Fruit fly (Drosophila melanogaster): Measurements from ENCODE around the gene CG6696.

Gene CG6696

dm6 chrX:18657012-18657411, 4.9 kb downstream of the CG6696 start, which contains the start of gene CG6659 (continued):
- no peak for TF ChIP-seq Deaf1 (tag; optimal IDR thresholded peaks at IDR 0.05)
- no peak for TF ChIP-seq CG6254 (GFP tag; optimal IDR thresholded peaks at IDR 0.05)
- TF ChIP-seq CG15011 (GFP tag; optimal IDR thresholded peaks at IDR 0.05): no peak
- no peak for TF ChIP-seq CkIIα-i1 (GFP tag; IDR thresholded peaks at IDR 0.05)
- peak; percentile 20; the same call in 1 of the 3 replicates for TF ChIP-seq ci (GFP tag; IDR thresholded peaks at IDR 0.05)
- TF ChIP-seq jigr1 (GFP tag; IDR thresholded peaks at IDR 0.05): no peak
- TF ChIP-seq Elba2 (GFP tag; optimal IDR thresholded peaks at IDR 0.05): peak; percentile 16
- no peak for TF ChIP-seq ftz-f1 (GFP tag; optimal IDR thresholded peaks at IDR 0.05)
- no peak for TF ChIP-seq CG31365 (tag; optimal IDR thresholded peaks at IDR 0.05)
- TF ChIP-seq lola (GFP tag; optimal IDR thresholded peaks at IDR 0.05): no peak
- no peak for TF ChIP-seq bsh (GFP tag; optimal IDR thresholded peaks at IDR 0.05)
- no peak for TF ChIP-seq CG9797 (GFP tag; optimal IDR thresholded peaks at IDR 0.05)
- no peak for TF ChIP-seq CG7839 (tag; optimal IDR thresholded peaks at IDR 0.05)
- TF ChIP-seq CG10959 (GFP tag; IDR thresholded peaks at IDR 0.05): no peak
- no peak for TF ChIP-seq YL-1 (GFP tag; optimal IDR thresholded peaks at IDR 0.05)
- TF ChIP-seq CG6854 (GFP tag; optimal IDR thresholded peaks at IDR 0.05): no peak
- no peak for TF ChIP-seq CG11695 (GFP tag; IDR thresholded peaks at IDR 0.05)
- peak; percentile 53 for TF ChIP-seq Med (GFP tag)
- TF ChIP-seq Eip74EF (GFP tag; optimal IDR thresholded peaks at IDR 0.05): no peak
- TF ChIP-seq aop (GFP tag; IDR thresholded peaks at IDR 0.05): no peak
- TF ChIP-seq slou (GFP tag; optimal IDR thresholded peaks at IDR 0.05): no peak
- TF ChIP-seq CG30020 (tag; optimal IDR thresholded peaks at IDR 0.05): no peak
- no peak for TF ChIP-seq CG12155 (GFP tag; optimal IDR thresholded peaks at IDR 0.05)
- TF ChIP-seq CG7556 (GFP tag; optimal IDR thresholded peaks at IDR 0.05): no peak
- TF ChIP-seq cas (GFP tag; IDR thresholded peaks at IDR 0.05): no peak
- no peak for TF ChIP-seq usp (GFP tag; optimal IDR thresholded peaks at IDR 0.05)
- no peak for TF ChIP-seq Gsc (GFP tag; IDR thresholded peaks at IDR 0.05)
- no peak for TF ChIP-seq chif (GFP tag; optimal IDR thresholded peaks at IDR 0.05)
- no peak for TF ChIP-seq zfh2 (GFP tag; optimal IDR thresholded peaks at IDR 0.05)
- no peak for TF ChIP-seq CG7963 (GFP tag; IDR thresholded peaks at IDR 0.05; ENCODE audit: partially characterized antibody)
- no peak for TF ChIP-seq dysf (GFP tag; IDR thresholded peaks at IDR 0.05)
- peak; percentile 55 for TF ChIP-seq MESR4 (GFP tag; optimal IDR thresholded peaks at IDR 0.05)
- TF ChIP-seq CG12659 (GFP tag; optimal IDR thresholded peaks at IDR 0.05): no peak
- no peak for TF ChIP-seq HLH54F (GFP tag; optimal IDR thresholded peaks at IDR 0.05)
- TF ChIP-seq B-H1 (GFP tag; IDR thresholded peaks at IDR 0.05): no peak
- TF ChIP-seq CG13287 (GFP tag; IDR thresholded peaks at IDR 0.05; ENCODE audit: partially characterized antibody): peak; percentile 15
- no peak for TF ChIP-seq Ptx1 (GFP tag; IDR thresholded peaks at IDR 0.05)
- TF ChIP-seq CG18764 (GFP tag; optimal IDR thresholded peaks at IDR 0.05): no peak
- TF ChIP-seq jumu (GFP tag; optimal IDR thresholded peaks at IDR 0.05): no peak
- peak; percentile 47 for TF ChIP-seq BEAF-32 (GFP tag; optimal IDR thresholded peaks at IDR 0.05)
- no peak for TF ChIP-seq Sox100B (GFP tag; optimal IDR thresholded peaks at IDR 0.05)
- peak; percentile 87 for TF ChIP-seq row (GFP tag; IDR thresholded peaks at IDR 0.05)
- TF ChIP-seq Side (GFP tag; optimal IDR thresholded peaks at IDR 0.05): no peak
- no peak for TF ChIP-seq Kr (GFP tag; optimal IDR thresholded peaks at IDR 0.05)
- no peak for TF ChIP-seq stc (GFP tag; IDR thresholded peaks at IDR 0.05)
- TF ChIP-seq trem (tag; optimal IDR thresholded peaks at IDR 0.05): no peak
- TF ChIP-seq Pdp1 (GFP tag; optimal IDR thresholded peaks at IDR 0.05): no peak
- TF ChIP-seq CG1832 (GFP tag; optimal IDR thresholded peaks at IDR 0.05): no peak
- TF ChIP-seq CG18262 (tag; optimal IDR thresholded peaks at IDR 0.05): no peak
- no peak for TF ChIP-seq peb (GFP tag; IDR thresholded peaks at IDR 0.05)
- TF ChIP-seq tgo (GFP tag; IDR thresholded peaks at IDR 0.05): no peak
- TF ChIP-seq oc (tag; optimal IDR thresholded peaks at IDR 0.05): no peak

All from whole organism, embryonic.